Worm (Caenorhabditis elegans) whole organism, late embryonic: ENCODE data around the gene R09F10.5.

Experiments
- F13H6.1 ChIP-seq: sonication (generic microtip); optimal IDR thresholded peaks from 2 replicates; lab custom pipeline; 2016; ENCODE audit warnings: missing genetic modification characterization, missing compliant biosample characterization
- T23F11.4 ChIP-seq: fragments of 200-800 bp; sonication (Bioruptor generic); optimal IDR thresholded peaks from 2 replicates; lab custom pipeline; 2018; ENCODE audit warnings: mild to moderate bottlenecking, missing genetic modification characterization, missing compliant biosample characterization
- ahr-1 ChIP-seq: sonication (generic microtip); optimal IDR thresholded peaks from 2 replicates; lab custom pipeline; 2016; ENCODE audit warnings: missing genetic modification characterization, missing compliant biosample characterization
- ama-1 ChIP-seq: fragments of 150-350 bp; optimal IDR thresholded peaks from 2 replicates; lab custom pipeline; 2014
- ceh-34 ChIP-seq: sonication (generic microtip); optimal IDR thresholded peaks from 2 replicates; lab custom pipeline; 2016; ENCODE audit warnings: mild to moderate bottlenecking, missing genetic modification characterization, missing compliant biosample characterization
- ceh-48 ChIP-seq: sonication (generic microtip); optimal IDR thresholded peaks from 2 replicates; lab custom pipeline; 2016; ENCODE audit warnings: missing genetic modification characterization, inconsistent platforms, missing compliant biosample characterization
- ceh-6 ChIP-seq: fragments of 200-800 bp; sonication (Bioruptor generic); optimal IDR thresholded peaks from 2 replicates; lab custom pipeline; 2018; ENCODE audit warnings: mild to moderate bottlenecking, missing genetic modification characterization, missing compliant biosample characterization
- dmd-4 ChIP-seq: sonication (generic microtip); optimal IDR thresholded peaks from 2 replicates; lab custom pipeline; 2016; ENCODE audit warnings: borderline replicate concordance, missing genetic modification characterization, missing compliant biosample characterization
- hlh-13 ChIP-seq: fragments of 200-800 bp; sonication (Bioruptor generic); optimal IDR thresholded peaks from 2 replicates; lab custom pipeline; 2018; ENCODE audit warnings: mild to moderate bottlenecking, missing genetic modification characterization, missing compliant biosample characterization
- mec-3 ChIP-seq: sonication (generic microtip); optimal IDR thresholded peaks from 2 replicates; lab custom pipeline; 2016; ENCODE audit warnings: borderline replicate concordance, missing genetic modification characterization, missing compliant biosample characterization
- nfya-1 ChIP-seq: sonication (generic microtip); optimal IDR thresholded peaks from 2 replicates; lab custom pipeline; 2017; ENCODE audit warnings: missing genetic modification characterization, mild to moderate bottlenecking, missing compliant biosample characterization, antibody characterized with exemption, moderate library complexity
- odd-2 ChIP-seq: sonication (generic microtip); optimal IDR thresholded peaks from 2 replicates; lab custom pipeline; 2017; ENCODE audit warnings: antibody characterized with exemption, mild to moderate bottlenecking, missing genetic modification characterization, missing compliant biosample characterization
- pha-2 ChIP-seq: sonication (generic microtip); optimal IDR thresholded peaks from 2 replicates; lab custom pipeline; 2017; ENCODE audit warnings: mild to moderate bottlenecking, missing genetic modification characterization, missing compliant biosample characterization
- pqm-1 ChIP-seq: sonication (generic microtip); optimal IDR thresholded peaks from 2 replicates; lab custom pipeline; 2016; ENCODE audit warnings: missing genetic modification characterization, missing compliant biosample characterization
- pros-1 ChIP-seq: fragments of 150-350 bp; optimal IDR thresholded peaks from 2 replicates; lab custom pipeline; 2014; ENCODE audit warnings: missing biosample characterization, missing genetic modification reagents, missing genetic modification characterization
- sox-4 ChIP-seq: sonication (generic microtip); optimal IDR thresholded peaks from 2 replicates; lab custom pipeline; 2017; ENCODE audit warnings: mild to moderate bottlenecking, missing genetic modification characterization, inconsistent platforms, missing compliant biosample characterization
- unc-55 ChIP-seq: sonication (generic microtip); optimal IDR thresholded peaks from 2 replicates; lab custom pipeline; 2017; ENCODE audit warnings: missing biosample characterization, missing genetic modification reagents, missing genetic modification characterization

Gene R09F10.5

ce11 chrX:8261125-8261684 is 46.3 kb downstream of the R09F10.5 start, which contains the start of gene M60.7:
M60.7 (minus strand) TSS chrX:8261175.
- no peak for TF ChIP-seq nfya-1 (tag; lab: Kevin White, UChicago)
- TF ChIP-seq pqm-1 (tag; lab: Kevin White, UChicago) = no peak
- no peak for TF ChIP-seq dmd-4 (tag; lab: Kevin White, UChicago)
- TF ChIP-seq T23F11.4 (GFP tag; lab: Kevin White, UChicago) = no peak
- TF ChIP-seq mec-3 (tag; lab: Kevin White, UChicago) = no peak

ce11 chrX:8257687-8258086 is 49.8 kb downstream of the R09F10.5 start:
- no peak for TF ChIP-seq sox-4 (tag; lab: Kevin White, UChicago)
- no peak for TF ChIP-seq hlh-13 (GFP tag; lab: Kevin White, UChicago)
- no peak for TF ChIP-seq pha-2 (tag; lab: Kevin White, UChicago)
- TF ChIP-seq odd-2 (tag; lab: Kevin White, UChicago) = no peak
- TF ChIP-seq ceh-6 (GFP tag; lab: Kevin White, UChicago) = no peak
- TF ChIP-seq unc-55 (GFP tag; lab: Kevin White, UChicago) = no peak
- TF ChIP-seq ama-1 (lab: Kevin White, UChicago) = no peak
- no peak for TF ChIP-seq ceh-48 (tag; lab: Kevin White, UChicago)
- TF ChIP-seq ahr-1 = no peak
- TF ChIP-seq pros-1 = no peak
- no peak for TF ChIP-seq F13H6.1 (tag; lab: Kevin White, UChicago)
- no peak for TF ChIP-seq ceh-34 (tag; lab: Kevin White, UChicago)
